Fruit fly (Drosophila melanogaster) whole organism, embryonic: ENCODE measurements around the gene lwr.

Experiments used
- Adf1 ChIP-seq: fragments of 200-800 bp; sonication (Bioruptor generic); IDR thresholded peaks from 2 replicates; pipeline ENCODE4 v1.3.6; 2022; ENCODE audit warnings: missing biosample characterization, missing genetic modification characterization
- Bteb2 ChIP-seq: fragments of 200-800 bp; sonication (Bioruptor generic); optimal IDR thresholded peaks from 2 replicates; lab custom pipeline; 2016; ENCODE audit warnings: missing biosample characterization, missing genetic modification characterization
- CG10147 ChIP-seq: fragments of 200-800 bp; sonication (Bioruptor generic); optimal IDR thresholded peaks from 2 replicates; lab custom pipeline; 2019; ENCODE audit warnings: missing biosample characterization, mild to moderate bottlenecking, missing genetic modification characterization, moderate library complexity
- CG11696 ChIP-seq: fragments of 200-800 bp; sonication (Bioruptor generic); IDR thresholded peaks from 2 replicates; pipeline ENCODE4 v1.3.6; 2022; ENCODE audit warnings: missing biosample characterization, missing genetic modification characterization
- CG12659 ChIP-seq: fragments of 200-800 bp; sonication (Bioruptor generic); optimal IDR thresholded peaks from 3 replicates; lab custom pipeline; 2017; ENCODE audit warnings: mild to moderate bottlenecking, missing biosample characterization, missing genetic modification reagents, missing genetic modification characterization
- CG14014 ChIP-seq: fragments of 200-800 bp; sonication (Bioruptor generic); IDR thresholded peaks from 2 replicates; pipeline ENCODE4 v1.3.6; 2022; ENCODE audit warnings: missing biosample characterization, missing genetic modification characterization
- CG14860 ChIP-seq: fragments of 200-800 bp; sonication (Bioruptor generic); IDR thresholded peaks from 3 replicates; pipeline ENCODE4 v1.3.6; 2022; ENCODE audit warnings: missing biosample characterization, missing genetic modification characterization; ENCODE audit not compliant: partially characterized antibody
- CG15601 ChIP-seq: fragments of 200-800 bp; sonication (Bioruptor generic); optimal IDR thresholded peaks from 3 replicates; lab custom pipeline; 2019; ENCODE audit warnings: missing biosample characterization, mild to moderate bottlenecking, missing genetic modification characterization, moderate library complexity
- CG18619 ChIP-seq: fragments of 200-800 bp; sonication (Bioruptor generic); optimal IDR thresholded peaks from 3 replicates; lab custom pipeline; 2017; ENCODE audit warnings: missing biosample characterization, mild to moderate bottlenecking, missing genetic modification characterization
- CG32767 ChIP-seq: fragments of 200-800 bp; sonication (Bioruptor generic); IDR thresholded peaks from 2 replicates; pipeline ENCODE4 v1.3.6; 2022; ENCODE audit warnings: missing biosample characterization, missing genetic modification characterization
- CG3847 ChIP-seq: fragments of 200-800 bp; sonication (Bioruptor generic); IDR thresholded peaks from 2 replicates; pipeline ENCODE4 v1.3.6; 2022; ENCODE audit warnings: missing biosample characterization, missing genetic modification characterization
- CG4328 ChIP-seq: fragments of 200-800 bp; sonication (Bioruptor generic); optimal IDR thresholded peaks from 3 replicates; lab custom pipeline; 2017; ENCODE audit warnings: missing biosample characterization, missing genetic modification reagents, missing genetic modification characterization
- CG6654 ChIP-seq: fragments of 200-800 bp; sonication (Bioruptor generic); optimal IDR thresholded peaks from 2 replicates; lab custom pipeline; 2017; ENCODE audit warnings: missing biosample characterization, mild to moderate bottlenecking, missing genetic modification characterization
- CG7372 ChIP-seq: fragments of 200-800 bp; sonication (Bioruptor generic); IDR thresholded peaks from 2 replicates; pipeline ENCODE4 v1.3.6; 2022; ENCODE audit warnings: missing biosample characterization, missing genetic modification characterization
- CG8478 ChIP-seq: fragments of >200 bp; optimal IDR thresholded peaks from 2 replicates; lab custom pipeline; 2018
- CG8765 ChIP-seq: fragments of 200-800 bp; sonication (Bioruptor generic); IDR thresholded peaks from 2 replicates; pipeline ENCODE4 v1.3.6; 2022; ENCODE audit warnings: missing biosample characterization, missing genetic modification characterization
- CG9437 ChIP-seq: fragments of 200-800 bp; sonication (Bioruptor generic); optimal IDR thresholded peaks from 2 replicates; lab custom pipeline; 2018; ENCODE audit warnings: missing biosample characterization, mild to moderate bottlenecking, missing genetic modification characterization
- D19B ChIP-seq: fragments of 200-800 bp; sonication (Bioruptor generic); optimal IDR thresholded peaks from 2 replicates; lab custom pipeline; 2017; ENCODE audit warnings: missing biosample characterization, mild to moderate bottlenecking, missing genetic modification characterization
- Dfd ChIP-seq, 2 experiments: fragments of >200 bp; optimal IDR thresholded peaks; 2 replicates each; lab custom pipeline; 2017; ENCODE audit warnings: missing biosample characterization in 2 of 2, missing genetic modification characterization in 2 of 2
- HLH4C ChIP-seq: fragments of 200-800 bp; sonication (Bioruptor generic); IDR thresholded peaks from 3 replicates; pipeline ENCODE4 v1.3.6; 2022; ENCODE audit warnings: missing biosample characterization, missing genetic modification characterization; ENCODE audit not compliant: partially characterized antibody
- Lim3 ChIP-seq: fragments of 200-800 bp; sonication (Bioruptor generic); IDR thresholded peaks from 2 replicates; pipeline ENCODE4 v1.3.6; 2022; ENCODE audit warnings: missing biosample characterization, missing genetic modification characterization
- Mad ChIP-seq: fragments of 200-800 bp; sonication (Bioruptor generic); optimal IDR thresholded peaks from 2 replicates; lab custom pipeline; 2016; ENCODE audit warnings: missing biosample characterization, missing genetic modification characterization
- Max ChIP-seq: fragments of 200-800 bp; sonication (Bioruptor generic); optimal IDR thresholded peaks from 2 replicates; lab custom pipeline; 2016; ENCODE audit warnings: missing biosample characterization, mild to moderate bottlenecking, missing genetic modification characterization
- Ptx1 ChIP-seq: fragments of 200-800 bp; sonication (Bioruptor generic); IDR thresholded peaks from 2 replicates; pipeline ENCODE4 v1.3.6; 2022; ENCODE audit warnings: missing biosample characterization, missing genetic modification characterization
- Sox102F ChIP-seq: fragments of 200-800 bp; sonication (Bioruptor generic); optimal IDR thresholded peaks from 2 replicates; lab custom pipeline; 2018; ENCODE audit warnings: missing biosample characterization, mild to moderate bottlenecking, missing genetic modification characterization, moderate library complexity
- Ssrp ChIP-seq: fragments of 200-800 bp; sonication (Bioruptor generic); optimal IDR thresholded peaks from 2 replicates; lab custom pipeline; 2018; ENCODE audit warnings: missing biosample characterization, mild to moderate bottlenecking, missing genetic modification characterization, moderate library complexity
- Stat92E ChIP-seq, 3 experiments: fragments of >200 bp in 2 of 3; fragments of 200-800 bp in 1 of 3; sonication (Bioruptor generic) in 1 of 3; optimal IDR thresholded peaks; 2 replicates each; lab custom pipeline; 2017 to 2019; ENCODE audit warnings: missing biosample characterization in 3 of 3, missing genetic modification characterization in 3 of 3, mild to moderate bottlenecking in 1 of 3, moderate library complexity in 1 of 3
- Xrp1 ChIP-seq: fragments of 200-800 bp; sonication (Bioruptor generic); IDR thresholded peaks from 2 replicates; pipeline ENCODE4 v1.3.6; 2022; ENCODE audit warnings: missing biosample characterization, missing genetic modification characterization
- ab ChIP-seq: fragments of 200-800 bp; sonication (Bioruptor generic); optimal IDR thresholded peaks from 2 replicates; lab custom pipeline; 2016; ENCODE audit warnings: missing biosample characterization, missing genetic modification characterization
- ash1 ChIP-seq: fragments of 200-800 bp; sonication (Bioruptor generic); optimal IDR thresholded peaks from 2 replicates; lab custom pipeline; 2018; ENCODE audit warnings: missing biosample characterization, mild to moderate bottlenecking, missing genetic modification characterization
- ato ChIP-seq: fragments of 200-800 bp; sonication (Bioruptor generic); IDR thresholded peaks from 2 replicates; pipeline ENCODE4 v1.3.6; 2022; ENCODE audit warnings: missing biosample characterization, missing genetic modification characterization; ENCODE audit not compliant: partially characterized antibody
- caup ChIP-seq: fragments of 200-800 bp; sonication (Bioruptor generic); optimal IDR thresholded peaks from 3 replicates; lab custom pipeline; 2017; ENCODE audit warnings: missing biosample characterization, mild to moderate bottlenecking, missing genetic modification characterization, moderate library complexity; ENCODE audit not compliant: severe bottlenecking
- chinmo ChIP-seq: fragments of 200-800 bp; sonication (Bioruptor generic); IDR thresholded peaks from 4 replicates; pipeline ENCODE4 v1.3.6; 2022; ENCODE audit warnings: missing biosample characterization, missing genetic modification characterization; ENCODE audit not compliant: partially characterized antibody
- crp ChIP-seq, 2 experiments: fragments of 200-800 bp; sonication (Bioruptor generic); optimal IDR thresholded peaks; 2 replicates in 1 of 2; 3 replicates in 1 of 2; lab custom pipeline; 2017; ENCODE audit warnings: missing biosample characterization in 2 of 2, missing genetic modification characterization in 2 of 2, mild to moderate bottlenecking in 1 of 2, moderate library complexity in 1 of 2
- da ChIP-seq: fragments of 200-800 bp; sonication (Bioruptor generic); optimal IDR thresholded peaks from 2 replicates; lab custom pipeline; 2016; ENCODE audit warnings: missing biosample characterization, missing genetic modification characterization
- dati ChIP-seq: fragments of 200-800 bp; sonication (Bioruptor generic); IDR thresholded peaks from 2 replicates; pipeline ENCODE4 v1.3.6; 2022; ENCODE audit warnings: missing biosample characterization, missing genetic modification characterization
- dimm ChIP-seq: fragments of 200-800 bp; sonication (Bioruptor generic); IDR thresholded peaks from 2 replicates; pipeline ENCODE4 v1.3.6; 2022; ENCODE audit warnings: missing biosample characterization, missing genetic modification characterization
- gsb ChIP-seq: fragments of 200-800 bp; sonication (Bioruptor generic); IDR thresholded peaks from 2 replicates; pipeline ENCODE4 v1.3.6; 2022; ENCODE audit warnings: missing biosample characterization, missing genetic modification characterization
- hb ChIP-seq: fragments of 200-800 bp; sonication (Bioruptor generic); IDR thresholded peaks from 3 replicates; pipeline ENCODE4 v1.3.6; 2022; ENCODE audit warnings: missing biosample characterization, missing genetic modification characterization; ENCODE audit not compliant: partially characterized antibody
- hkb ChIP-seq, 2 experiments: fragments of 200-800 bp in 1 of 2; fragments of >200 bp in 1 of 2; sonication (Bioruptor generic) in 1 of 2; IDR thresholded peaks in 1 of 2; optimal IDR thresholded peaks in 1 of 2; 2 replicates each; pipeline versions ENCODE4 v1.3.6 to Lab custom; 2017 to 2022; ENCODE audit warnings: missing biosample characterization in 1 of 2, missing genetic modification characterization in 1 of 2
- nmo ChIP-seq: fragments of 200-800 bp; sonication (Bioruptor generic); optimal IDR thresholded peaks from 2 replicates; lab custom pipeline; 2018; ENCODE audit warnings: missing biosample characterization, mild to moderate bottlenecking, missing genetic modification characterization, moderate library complexity
- otp ChIP-seq: fragments of 200-800 bp; sonication (Bioruptor generic); IDR thresholded peaks from 3 replicates; pipeline ENCODE4, ENCODE4 v1.3.6; 2022; ENCODE audit warnings: missing biosample characterization, missing genetic modification characterization
- pfk ChIP-seq: fragments of 200-800 bp; sonication (Bioruptor generic); optimal IDR thresholded peaks from 2 replicates; lab custom pipeline; 2018; ENCODE audit warnings: missing biosample characterization, mild to moderate bottlenecking, missing genetic modification characterization, moderate library complexity
- tin ChIP-seq: fragments of 200-800 bp; sonication (Bioruptor generic); optimal IDR thresholded peaks from 3 replicates; lab custom pipeline; 2016; ENCODE audit warnings: missing biosample characterization, missing genetic modification characterization
- zen2 ChIP-seq: fragments of 200-800 bp; sonication (Bioruptor generic); IDR thresholded peaks from 3 replicates; pipeline ENCODE4 v1.3.6; 2022; ENCODE audit warnings: missing biosample characterization, missing genetic modification characterization; ENCODE audit not compliant: partially characterized antibody
- zf30C ChIP-seq: fragments of 200-800 bp; sonication (Bioruptor generic); optimal IDR thresholded peaks from 3 replicates; lab custom pipeline; 2018; ENCODE audit warnings: missing biosample characterization, mild to moderate bottlenecking, missing genetic modification characterization
- zfh1 ChIP-seq: fragments of 200-800 bp; sonication (Bioruptor generic); IDR thresholded peaks from 3 replicates; pipeline ENCODE4 v1.3.6; 2022; ENCODE audit warnings: missing biosample characterization, missing genetic modification characterization
- zfh2 ChIP-seq: fragments of 200-800 bp; sonication (Bioruptor generic); optimal IDR thresholded peaks from 2 replicates; lab custom pipeline; 2016; ENCODE audit warnings: missing biosample characterization, missing genetic modification characterization

lwr gene

DNA sequence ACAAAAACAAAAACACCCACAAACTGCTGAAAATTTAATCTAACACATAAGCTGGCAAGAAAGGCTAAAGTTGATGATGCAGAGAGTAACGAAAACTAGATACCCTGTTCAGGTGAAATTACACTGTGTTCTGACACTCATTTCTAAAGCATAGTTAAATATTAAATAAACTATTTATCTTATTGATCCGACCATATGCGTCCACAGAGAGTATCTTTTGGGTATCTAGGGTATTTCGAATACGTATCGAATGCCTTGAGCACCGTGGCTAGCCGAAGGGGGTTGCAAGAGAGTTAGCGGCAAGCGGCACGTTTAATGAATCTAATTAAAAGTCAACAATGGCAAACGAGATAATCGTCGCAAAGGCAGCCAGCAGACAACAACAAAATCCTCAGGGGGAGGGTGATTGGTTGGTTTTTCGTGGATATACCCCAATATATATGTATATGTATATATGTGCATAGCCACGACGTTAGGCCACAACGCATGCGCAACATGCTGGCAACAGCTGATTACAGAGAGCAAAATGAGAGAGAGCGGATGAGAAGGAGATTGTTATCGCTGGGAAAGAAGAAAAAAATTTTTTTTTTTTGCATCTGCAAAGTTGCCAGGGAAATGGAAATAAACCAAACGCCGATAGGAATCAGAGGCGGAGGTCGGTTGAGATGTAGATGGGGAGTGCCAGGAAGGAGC, 20.3 kb downstream of the lwr start (continued):
- TF ChIP-seq Lim3 (GFP tag; lab: Robert Waterston, UW): 0 out of 2 replicates have a peak, but pooled peaks have one; percentile 39
- no peak for TF ChIP-seq hb (GFP tag; lab: Robert Waterston, UW)
- TF ChIP-seq CG6654: peak; percentile 66
- TF ChIP-seq D19B (GFP tag; lab: Kevin White, UChicago): peak; percentile 98
- no peak for TF ChIP-seq crp (GFP tag; optimal IDR thresholded peaks at IDR 0.05; lab: Kevin White, UChicago)
- no peak for TF ChIP-seq Adf1 (GFP tag; lab: Robert Waterston, UW)
- TF ChIP-seq CG32767: peak; percentile 87
- TF ChIP-seq pfk (GFP tag; lab: Kevin White, UChicago): no peak
- peak; percentile 69 for TF ChIP-seq Ssrp
- TF ChIP-seq CG7372 (GFP tag; lab: Robert Waterston, UW): peak; percentile 55; the same call in 1 of the 2 replicates
- TF ChIP-seq da (GFP tag; lab: Kevin White, UChicago): no peak
- peak; percentile 16 for TF ChIP-seq CG10147 (GFP tag; lab: Kevin White, UChicago)
- peak; percentile 36 for TF ChIP-seq CG18619 (GFP tag; lab: Kevin White, UChicago)
- peak; percentile 48 for TF ChIP-seq CG9437
- TF ChIP-seq Max (GFP tag; lab: Kevin White, UChicago): peak; percentile 49
- TF ChIP-seq ato (GFP tag; lab: Robert Waterston, UW): no peak
- TF ChIP-seq dati (GFP tag; lab: Robert Waterston, UW): peak; percentile 64; the same call in 1 of the 2 replicates
- TF ChIP-seq Stat92E (GFP tag; optimal IDR thresholded peaks at IDR 0.05; lab: Kevin White, UChicago): peak in 1 of 3 experiments; percentile 58
- peak; percentile 63 for TF ChIP-seq gsb (GFP tag; lab: Robert Waterston, UW)
- peak; percentile 18 for TF ChIP-seq Mad (GFP tag; lab: Kevin White, UChicago)
- no peak for TF ChIP-seq CG8478 (lab: Kevin White, UChicago)
- TF ChIP-seq CG15601 (tag; lab: Kevin White, UChicago): peak; percentile 1
- peak; percentile 44 for TF ChIP-seq zf30C (GFP tag; lab: Kevin White, UChicago)
- peak; percentile 86 for TF ChIP-seq otp (GFP tag; lab: Robert Waterston, UW)
- no peak for TF ChIP-seq zfh2 (GFP tag; lab: Kevin White, UChicago)
- peak; percentile 92 for TF ChIP-seq Xrp1 (GFP tag; lab: Robert Waterston, UW)
- peak; percentile 86 for TF ChIP-seq Ptx1 (GFP tag; lab: Robert Waterston, UW)
- no peak for TF ChIP-seq hkb (optimal IDR thresholded peaks at IDR 0.05; lab: Kevin White, UChicago)
- peak; percentile 74 for TF ChIP-seq hkb (GFP tag; IDR thresholded peaks at IDR 0.05; lab: Robert Waterston, UW)
- TF ChIP-seq CG14014 (GFP tag; lab: Robert Waterston, UW): peak; percentile 68
- peak; percentile 77 for TF ChIP-seq dimm (GFP tag; lab: Robert Waterston, UW)
- no peak for TF ChIP-seq CG4328
- TF ChIP-seq CG11696 (GFP tag; lab: Robert Waterston, UW): peak; percentile 53; the same call in 1 of the 2 replicates
- TF ChIP-seq zfh1 (GFP tag; lab: Robert Waterston, UW): peak; percentile 92
- peak; percentile 75 for TF ChIP-seq nmo (GFP tag; lab: Kevin White, UChicago)
- peak; percentile 60 for TF ChIP-seq tin
- TF ChIP-seq caup: peak; percentile 0
- no peak for TF ChIP-seq Bteb2 (GFP tag; lab: Kevin White, UChicago)
- no peak for TF ChIP-seq Dfd (GFP tag; optimal IDR thresholded peaks at IDR 0.05; lab: Kevin White, UChicago)
- TF ChIP-seq ab (GFP tag; lab: Kevin White, UChicago): peak; percentile 19
- TF ChIP-seq CG3847: peak; percentile 31; the same call in 1 of the 2 replicates
- TF ChIP-seq CG14860 (GFP tag; lab: Robert Waterston, UW): no peak
- TF ChIP-seq chinmo (GFP tag; lab: Robert Waterston, UW): no peak
- peak; percentile 89 for TF ChIP-seq Sox102F (GFP tag; lab: Kevin White, UChicago)
- TF ChIP-seq zen2 (GFP tag; lab: Robert Waterston, UW): no peak
- peak; percentile 61 for TF ChIP-seq CG12659 (GFP tag; lab: Kevin White, UChicago)
- TF ChIP-seq CG8765 (GFP tag; lab: Robert Waterston, UW): peak; percentile 86
- no peak for TF ChIP-seq HLH4C (GFP tag; lab: Robert Waterston, UW)
- peak; percentile 24 for TF ChIP-seq ash1 (GFP tag; lab: Kevin White, UChicago)
